Fruit fly (Drosophila melanogaster) whole organism, wandering third instar larva: ENCODE data around the gene CG7309.

Experiments
- Dif ChIP-seq: fragments of 200-275, 200-300 bp; sonication (Bioruptor generic); optimal IDR thresholded peaks from 2 replicates; lab custom pipeline; 2018; ENCODE audit warnings: missing biosample characterization, missing genetic modification characterization; ENCODE audit not compliant: partially characterized antibody
- Hr83 ChIP-seq: fragments of 200-300 bp; sonication (Bioruptor generic); optimal IDR thresholded peaks from 2 replicates; lab custom pipeline; 2016; ENCODE audit warnings: missing biosample characterization, mild to moderate bottlenecking, missing genetic modification characterization, moderate library complexity; ENCODE audit not compliant: poor library complexity, severe bottlenecking
- Jra ChIP-seq: sonication (Bioruptor generic); optimal IDR thresholded peaks from 2 replicates; lab custom pipeline; 2016; ENCODE audit warnings: missing biosample characterization, missing genetic modification characterization
- N ChIP-seq: fragments of >200 bp; optimal IDR thresholded peaks from 2 replicates; lab custom pipeline; 2018; ENCODE audit warnings: missing biosample characterization, missing external identifiers, missing genetic modification characterization
- OdsH ChIP-seq: fragments of 200-800 bp; sonication (Bioruptor generic); optimal IDR thresholded peaks from 2 replicates; lab custom pipeline; 2016; ENCODE audit warnings: missing biosample characterization, mild to moderate bottlenecking, missing genetic modification characterization
- br ChIP-seq: fragments of 200-800 bp; sonication (Bioruptor generic); optimal IDR thresholded peaks from 2 replicates; lab custom pipeline; 2016; ENCODE audit warnings: missing biosample characterization, missing genetic modification characterization
- ey ChIP-seq: fragments of 200-800 bp; sonication (Bioruptor generic); optimal IDR thresholded peaks from 2 replicates; lab custom pipeline; 2016; ENCODE audit warnings: missing biosample characterization, missing genetic modification characterization
- h ChIP-seq: fragments of 200-800 bp; sonication (Bioruptor generic); optimal IDR thresholded peaks from 3 replicates; lab custom pipeline; 2016; ENCODE audit warnings: missing biosample characterization, mild to moderate bottlenecking, missing genetic modification characterization
- sv ChIP-seq: fragments of 200-800 bp; sonication (Bioruptor generic); optimal IDR thresholded peaks from 3 replicates; lab custom pipeline; 2016; ENCODE audit warnings: missing biosample characterization, missing genetic modification characterization
- tai ChIP-seq: sonication (Bioruptor generic); optimal IDR thresholded peaks from 2 replicates; lab custom pipeline; 2016; ENCODE audit warnings: missing biosample characterization, missing genetic modification characterization

DNA sequence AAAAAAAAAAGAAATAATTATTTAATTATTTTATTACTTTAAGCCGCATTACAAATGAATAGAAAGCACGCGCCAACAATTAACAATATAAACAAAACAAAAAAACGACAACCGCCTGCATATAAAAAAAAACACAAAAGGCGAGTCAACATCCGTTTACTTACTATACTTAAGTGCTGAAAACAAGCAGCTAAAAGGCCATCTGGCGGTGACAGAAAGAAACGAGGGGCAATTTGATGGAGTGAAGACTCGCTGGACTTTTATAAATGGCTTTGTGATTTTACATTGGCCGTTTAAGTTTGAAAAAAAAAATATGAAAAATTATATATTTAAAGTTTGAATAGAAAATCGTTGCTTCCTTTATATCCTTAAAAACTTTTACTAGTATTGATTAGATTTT is 31.5 kb upstream of the CG7309 start:
- no peak for TF ChIP-seq h (GFP tag; lab: Kevin White, UChicago)
- no peak for TF ChIP-seq ey
- TF ChIP-seq br = no peak
- no peak for TF ChIP-seq Hr83 (GFP tag; lab: Kevin White, UChicago)
- TF ChIP-seq sv (GFP tag; lab: Kevin White, UChicago) = no peak
- no peak for TF ChIP-seq Dif (GFP tag; lab: Kevin White, UChicago)
- TF ChIP-seq tai (GFP tag; lab: Kevin White, UChicago) = no peak
- no peak for TF ChIP-seq Jra (GFP tag; lab: Kevin White, UChicago)
- TF ChIP-seq OdsH (GFP tag; lab: Kevin White, UChicago) = no peak
- TF ChIP-seq N = no peak
